Fruit fly (Drosophila melanogaster): ENCODE data around the gene CG13887.
"Not testable (repeated sequence)": the region's sequence is repeated elsewhere in the genome, so short reads cannot be mapped to it uniquely, and the experiment has no call there.

dm6 chr3L:865096-865495 is 27.4 kb downstream of the CG13887 start, which contains the start of gene CG12502:
- TF ChIP-seq ttk (GFP tag; IDR thresholded peaks at IDR 0.05); CG11456 (GFP tag; IDR thresholded peaks at IDR 0.05); tll (GFP tag; optimal IDR thresholded peaks at IDR 0.05): not testable (repeated sequence)
